Worm (Caenorhabditis elegans) whole organism, L4 larva: Measurements from ENCODE around the gene ZK470.14.

Experiments
- D1046.2 ChIP-seq: fragments of 200-800 bp; sonication (Bioruptor generic); IDR thresholded peaks from 2 replicates; pipeline ENCODE4 v1.3.6; 2022; ENCODE audit warnings: missing genetic modification characterization, missing compliant biosample characterization
- F10B5.3 ChIP-seq: sonication (generic microtip); optimal IDR thresholded peaks from 2 replicates; lab custom pipeline; 2016; ENCODE audit warnings: mild to moderate bottlenecking, missing genetic modification characterization, missing compliant biosample characterization
- F44E2.7 ChIP-seq: fragments of 200-800 bp; sonication (Bioruptor generic); IDR thresholded peaks from 2 replicates; pipeline ENCODE4 v2.1.2; 2022; ENCODE audit warnings: missing genetic modification characterization, missing compliant biosample characterization
- T20F7.1 ChIP-seq: fragments of 200-800 bp; sonication (Bioruptor generic); optimal IDR thresholded peaks from 2 replicates; lab custom pipeline; 2018; ENCODE audit warnings: mild to moderate bottlenecking, missing genetic modification characterization, missing compliant biosample characterization
- Y5F2A.4 ChIP-seq: fragments of 200-800 bp; sonication (Bioruptor generic); optimal IDR thresholded peaks from 2 replicates; lab custom pipeline; 2018; ENCODE audit warnings: mild to moderate bottlenecking, missing genetic modification characterization, missing compliant biosample characterization
- aly-2 ChIP-seq: sonication (generic microtip); optimal IDR thresholded peaks from 2 replicates; lab custom pipeline; 2018; ENCODE audit warnings: missing biosample characterization, missing genetic modification characterization
- ceh-20 ChIP-seq: fragments of 200-800 bp; sonication (Bioruptor generic); IDR thresholded peaks from 2 replicates; pipeline ENCODE4 v1.3.6; 2022; ENCODE audit warnings: missing genetic modification reagents, missing genetic modification characterization, missing compliant biosample characterization
- ceh-32 ChIP-seq: sonication (generic microtip); optimal IDR thresholded peaks from 2 replicates; lab custom pipeline; 2016; ENCODE audit warnings: mild to moderate bottlenecking, missing genetic modification characterization, missing compliant biosample characterization; ENCODE audit not compliant: poor library complexity
- ceh-62 ChIP-seq: sonication (generic microtip); optimal IDR thresholded peaks from 2 replicates; lab custom pipeline; 2017; ENCODE audit warnings: missing biosample characterization, missing genetic modification characterization
- ceh-82 ChIP-seq: sonication (generic microtip); optimal IDR thresholded peaks from 2 replicates; lab custom pipeline; 2017; ENCODE audit warnings: missing biosample characterization, missing genetic modification characterization
- ces-1 ChIP-seq: fragments of 150-350 bp; sonication (generic microtip); optimal IDR thresholded peaks from 4 replicates; lab custom pipeline; 2014; ENCODE audit warnings: missing biosample characterization, missing genetic modification reagents, missing genetic modification characterization
- daf-16 ChIP-seq, 3 experiments: sonication (generic microtip); optimal IDR thresholded peaks; 2 replicates each; lab custom pipeline; 2016 to 2017; ENCODE audit warnings: missing genetic modification characterization in 3 of 3, missing genetic modification reagents in 3 of 3, mild to moderate bottlenecking in 2 of 3, missing compliant biosample characterization in 2 of 3, missing biosample characterization in 1 of 3, moderate library complexity in 1 of 3
- daf-19 ChIP-seq: fragments of 200-800 bp; sonication (Bioruptor generic); conservative IDR thresholded peaks from 2 replicates; pipeline ENCODE4 v1.3.6; 2022; ENCODE audit warnings: missing genetic modification characterization, missing compliant biosample characterization
- dmd-6 ChIP-seq: fragments of 200-800 bp; sonication (Bioruptor generic); IDR thresholded peaks from 2 replicates; pipeline ENCODE4 v1.3.6; 2022; ENCODE audit warnings: missing genetic modification reagents, missing genetic modification characterization, missing compliant biosample characterization
- dmd-8 ChIP-seq: fragments of 200-800 bp; sonication (Bioruptor generic); IDR thresholded peaks from 2 replicates; pipeline ENCODE4 v1.3.6; 2022; ENCODE audit warnings: missing genetic modification characterization, missing compliant biosample characterization
- dmd-9 ChIP-seq: fragments of 200-800 bp; sonication (Bioruptor generic); IDR thresholded peaks from 2 replicates; pipeline ENCODE4 v1.3.6; 2022; ENCODE audit warnings: missing genetic modification reagents, missing genetic modification characterization, missing compliant biosample characterization
- dpl-1 ChIP-seq: fragments of 150-350 bp; optimal IDR thresholded peaks from 2 replicates; lab custom pipeline; 2014; ENCODE audit warnings: missing biosample characterization, missing genetic modification reagents, missing genetic modification characterization
- fos-1 ChIP-seq: fragments of 150-350 bp; optimal IDR thresholded peaks from 2 replicates; lab custom pipeline; 2014; ENCODE audit warnings: missing biosample characterization, missing genetic modification characterization
- hif-1 ChIP-seq, 2 experiments: sonication (generic microtip); optimal IDR thresholded peaks; 2 replicates each; lab custom pipeline; 2016 to 2017; ENCODE audit warnings: missing compliant biosample characterization in 2 of 2, missing genetic modification characterization in 2 of 2, missing genetic modification reagents in 2 of 2, missing genotype in 2 of 2, mild to moderate bottlenecking in 1 of 2
- hlh-11 ChIP-seq: fragments of 200-800 bp; sonication (Bioruptor generic); optimal IDR thresholded peaks from 2 replicates; lab custom pipeline; 2018; ENCODE audit warnings: mild to moderate bottlenecking, missing genetic modification characterization, missing compliant biosample characterization
- hmg-1.1 ChIP-seq: fragments of 200-800 bp; sonication (Bioruptor generic); IDR thresholded peaks from 2 replicates; pipeline ENCODE4 v1.3.6; 2022; ENCODE audit warnings: missing genetic modification reagents, missing genetic modification characterization, missing compliant biosample characterization
- lim-7 ChIP-seq: fragments of 200-800 bp; sonication (Bioruptor generic); IDR thresholded peaks from 2 replicates; pipeline ENCODE4 v1.3.6; 2022; ENCODE audit warnings: missing genetic modification characterization, missing compliant biosample characterization
- lin-1 ChIP-seq: fragments of 200-800 bp; sonication (Bioruptor generic); IDR thresholded peaks from 2 replicates; pipeline ENCODE4 v1.3.6; 2022; ENCODE audit warnings: missing genetic modification reagents, missing genetic modification characterization, missing compliant biosample characterization
- lin-13 ChIP-seq: fragments of 150-350 bp; optimal IDR thresholded peaks from 2 replicates; lab custom pipeline; 2014; ENCODE audit warnings: missing biosample characterization, missing genetic modification reagents, missing genetic modification characterization
- lin-29 ChIP-seq: fragments of 200-800 bp; sonication (Bioruptor generic); IDR thresholded peaks from 2 replicates; pipeline ENCODE4 v1.3.6; 2022; ENCODE audit warnings: missing genetic modification reagents, missing genetic modification characterization, missing compliant biosample characterization
- madf-5 ChIP-seq, 2 experiments: fragments of 200-800 bp; sonication (Bioruptor generic); IDR thresholded peaks; 2 replicates each; pipeline ENCODE4 v1.3.6; 2022; ENCODE audit warnings: missing compliant biosample characterization in 2 of 2, missing genetic modification characterization in 2 of 2
- madf-9 ChIP-seq: fragments of 200-800 bp; sonication (Bioruptor generic); conservative IDR thresholded peaks from 2 replicates; pipeline ENCODE4 v1.3.6; 2022; ENCODE audit warnings: missing genetic modification reagents, missing genetic modification characterization, missing compliant biosample characterization
- mep-1 ChIP-seq: fragments of 150-350 bp; sonication (generic microtip); optimal IDR thresholded peaks from 3 replicates; lab custom pipeline; 2014; ENCODE audit warnings: missing biosample characterization, missing genetic modification characterization
- mxl-3 ChIP-seq: fragments of 200-800 bp; sonication (Bioruptor generic); optimal IDR thresholded peaks from 2 replicates; lab custom pipeline; 2018; ENCODE audit warnings: mild to moderate bottlenecking, missing genetic modification characterization, missing compliant biosample characterization
- nhr-10 ChIP-seq: fragments of 150-350 bp; optimal IDR thresholded peaks from 2 replicates; lab custom pipeline; 2014; ENCODE audit warnings: missing biosample characterization, missing genetic modification characterization
- nhr-111 ChIP-seq: fragments of 200-800 bp; sonication (Bioruptor generic); optimal IDR thresholded peaks from 2 replicates; lab custom pipeline; 2018; ENCODE audit warnings: mild to moderate bottlenecking, missing genetic modification characterization, missing compliant biosample characterization
- nhr-28 ChIP-seq: fragments of 150-350 bp; optimal IDR thresholded peaks from 2 replicates; lab custom pipeline; 2014; ENCODE audit warnings: missing biosample characterization, missing genetic modification characterization
- nhr-41 ChIP-seq: fragments of 200-800 bp; sonication (Bioruptor generic); IDR thresholded peaks from 2 replicates; pipeline ENCODE4 v1.3.6; 2022; ENCODE audit warnings: missing genetic modification reagents, missing genetic modification characterization, missing compliant biosample characterization
- nhr-6 ChIP-seq: fragments of 150-350 bp; optimal IDR thresholded peaks from 2 replicates; lab custom pipeline; 2014; ENCODE audit warnings: missing biosample characterization, missing genetic modification characterization
- pha-4 ChIP-seq, 2 experiments: fragments of 150-350 bp in 1 of 2; fragments of 200-800 bp in 1 of 2; sonication (Bioruptor generic) in 1 of 2; IDR thresholded peaks in 1 of 2; optimal IDR thresholded peaks in 1 of 2; 2 replicates each; pipeline versions ENCODE4 v1.3.6 to Lab custom; 2014 to 2022; ENCODE audit warnings: missing genetic modification characterization in 2 of 2, missing genetic modification reagents in 2 of 2, missing biosample characterization in 1 of 2, missing compliant biosample characterization in 1 of 2
- pqm-1 ChIP-seq: sonication (generic microtip); optimal IDR thresholded peaks from 2 replicates; lab custom pipeline; 2017; ENCODE audit warnings: missing biosample characterization, missing genetic modification characterization
- saeg-2 ChIP-seq: fragments of 200-800 bp; sonication (Bioruptor generic); IDR thresholded peaks from 2 replicates; pipeline ENCODE4 v1.3.6; 2022; ENCODE audit warnings: missing genetic modification reagents, missing genetic modification characterization, missing compliant biosample characterization
- sdz-12 ChIP-seq: fragments of 200-800 bp; sonication (Bioruptor generic); optimal IDR thresholded peaks from 2 replicates; lab custom pipeline; 2018; ENCODE audit warnings: mild to moderate bottlenecking, missing genetic modification characterization, missing compliant biosample characterization
- set-16 ChIP-seq: fragments of 200-800 bp; sonication (Bioruptor generic); IDR thresholded peaks from 2 replicates; pipeline ENCODE4 v1.3.6; 2022; ENCODE audit warnings: missing genetic modification reagents, missing genetic modification characterization, missing compliant biosample characterization
- skn-1 ChIP-seq: fragments of 150-350 bp; optimal IDR thresholded peaks from 2 replicates; lab custom pipeline; 2014; ENCODE audit warnings: missing biosample characterization, missing genetic modification characterization
- snpc-4 ChIP-seq: fragments of 150-350 bp; optimal IDR thresholded peaks from 2 replicates; lab custom pipeline; 2014; ENCODE audit warnings: missing biosample characterization, missing genetic modification characterization
- spr-1 ChIP-seq: sonication (generic microtip); optimal IDR thresholded peaks from 2 replicates; lab custom pipeline; 2016; ENCODE audit warnings: mild to moderate bottlenecking, missing genetic modification characterization, missing compliant biosample characterization
- spr-3 ChIP-seq: fragments of 200-800 bp; sonication (Bioruptor generic); optimal IDR thresholded peaks from 2 replicates; lab custom pipeline; 2018; ENCODE audit warnings: mild to moderate bottlenecking, missing genetic modification characterization, missing compliant biosample characterization
- tra-1 ChIP-seq: fragments of 200-800 bp; sonication (Bioruptor generic); IDR thresholded peaks from 2 replicates; pipeline ENCODE4 v1.3.6; 2022; ENCODE audit warnings: missing genetic modification reagents, missing genetic modification characterization, missing compliant biosample characterization
- unc-130 ChIP-seq: sonication (generic microtip); optimal IDR thresholded peaks from 2 replicates; lab custom pipeline; 2016; ENCODE audit warnings: missing genetic modification reagents, missing genetic modification characterization, missing compliant biosample characterization
- unc-39 ChIP-seq: sonication (generic microtip); optimal IDR thresholded peaks from 2 replicates; lab custom pipeline; 2017; ENCODE audit warnings: missing biosample characterization, missing genetic modification characterization
- vab-7 ChIP-seq: fragments of 200-800 bp; sonication (Bioruptor generic); IDR thresholded peaks from 2 replicates; pipeline ENCODE4 v1.3.6; 2022; ENCODE audit warnings: missing genetic modification reagents, missing genetic modification characterization, missing compliant biosample characterization
- zag-1 ChIP-seq: fragments of 150-350 bp; optimal IDR thresholded peaks from 2 replicates; lab custom pipeline; 2014; ENCODE audit warnings: missing biosample characterization, missing genetic modification characterization
- zip-11 ChIP-seq: fragments of 200-800 bp; sonication (Bioruptor generic); IDR thresholded peaks from 2 replicates; pipeline ENCODE4 v1.3.6; 2022; ENCODE audit warnings: missing genetic modification characterization, missing compliant biosample characterization
- zip-2 ChIP-seq: fragments of 150-350 bp; optimal IDR thresholded peaks from 2 replicates; lab custom pipeline; 2014; ENCODE audit warnings: missing biosample characterization, missing genetic modification characterization
- ztf-7 ChIP-seq: fragments of 150-350 bp; optimal IDR thresholded peaks from 2 replicates; lab custom pipeline; 2014; ENCODE audit warnings: missing biosample characterization, missing genetic modification characterization

ZK470.14 gene

DNA sequence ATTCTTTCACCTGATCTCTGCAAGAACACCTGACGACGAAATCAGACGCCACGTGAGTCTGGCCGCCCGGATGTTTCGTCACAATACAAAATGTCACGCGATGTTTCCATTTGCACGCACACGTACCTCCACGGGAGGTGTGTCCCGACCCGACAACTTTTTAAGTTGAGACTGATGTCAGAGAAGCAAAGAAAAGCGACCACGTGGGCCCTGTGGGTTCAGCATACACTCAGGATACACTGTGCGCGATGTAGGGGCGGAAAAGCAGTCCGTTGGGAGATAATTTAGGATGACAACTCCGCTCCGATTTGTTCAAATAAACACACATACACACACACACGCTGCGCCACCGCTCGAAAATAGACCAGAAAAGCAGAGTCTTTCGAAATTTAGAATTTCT lies 25.0 kb upstream of the ZK470.14 start (continued):
- no peak for TF ChIP-seq aly-2 (tag; lab: Kevin White, UChicago)
- peak; percentile 56; the same call in 1 of the 2 replicates for TF ChIP-seq madf-9
- no peak for TF ChIP-seq snpc-4 (tag; lab: Kevin White, UChicago)
- TF ChIP-seq F10B5.3 (tag; lab: Kevin White, UChicago), result no peak
- TF ChIP-seq ztf-7 (tag; lab: Kevin White, UChicago), result no peak
- no peak for TF ChIP-seq nhr-41 (GFP tag; lab: Robert Waterston, UW)
- peak; percentile 86 for TF ChIP-seq nhr-28 (tag; lab: Kevin White, UChicago)
- TF ChIP-seq ceh-82 (tag; lab: Kevin White, UChicago), result no peak
- TF ChIP-seq mep-1, result peak; percentile 63
- TF ChIP-seq nhr-111 (GFP tag; lab: Kevin White, UChicago), result no peak
- TF ChIP-seq daf-19, result no peak
- TF ChIP-seq nhr-6, result no peak
- peak; percentile 98 for TF ChIP-seq hlh-11 (tag; lab: Kevin White, UChicago)
- TF ChIP-seq daf-16 (GFP tag; optimal IDR thresholded peaks at IDR 0.05; lab: Kevin White, UChicago), result peak in 1 of 2 experiments; percentile 22
- peak; percentile 41 for TF ChIP-seq daf-16 (tag; optimal IDR thresholded peaks at IDR 0.05; lab: Kevin White, UChicago)
- TF ChIP-seq dpl-1 (GFP tag; lab: Kevin White, UChicago), result peak; percentile 14
- no peak for TF ChIP-seq sdz-12
- TF ChIP-seq set-16 (GFP tag; lab: Robert Waterston, UW), result peak; percentile 67
- 0 out of 2 replicates have a peak, but pooled peaks have one; percentile 4 for TF ChIP-seq dmd-8 (GFP tag; lab: Robert Waterston, UW)
- no peak for TF ChIP-seq zip-11 (GFP tag; lab: Robert Waterston, UW)
- no peak for TF ChIP-seq zag-1
- no peak for TF ChIP-seq nhr-10 (tag; lab: Kevin White, UChicago)
- TF ChIP-seq lin-1 (GFP tag; lab: Robert Waterston, UW), result peak; percentile 92
- peak; percentile 26 for TF ChIP-seq spr-1 (tag; lab: Kevin White, UChicago)
- no peak for TF ChIP-seq zip-2
- TF ChIP-seq lin-29 (GFP tag; lab: Robert Waterston, UW), result no peak
- no peak for TF ChIP-seq spr-3 (GFP tag; lab: Kevin White, UChicago)
- TF ChIP-seq pqm-1, result no peak
- peak; percentile 80 for TF ChIP-seq saeg-2
- TF ChIP-seq ceh-62 (tag; lab: Kevin White, UChicago), result no peak
- peak; percentile 93 for TF ChIP-seq ceh-20
- no peak for TF ChIP-seq fos-1 (tag; lab: Kevin White, UChicago)
- TF ChIP-seq hif-1 (tag; optimal IDR thresholded peaks at IDR 0.05; lab: Kevin White, UChicago), result peak; percentile 98 to 100
- TF ChIP-seq dmd-6 (GFP tag; lab: Robert Waterston, UW), result peak; percentile 96
- no peak for TF ChIP-seq unc-130 (GFP tag; lab: Kevin White, UChicago)
- no peak for TF ChIP-seq F44E2.7 (GFP tag; lab: Robert Waterston, UW)
- TF ChIP-seq ceh-32, result peak; percentile 48
- TF ChIP-seq T20F7.1 (GFP tag; lab: Kevin White, UChicago), result peak; percentile 60
- no peak for TF ChIP-seq ces-1 (GFP tag; lab: Kevin White, UChicago)
- no peak for TF ChIP-seq vab-7 (GFP tag; lab: Robert Waterston, UW)
- TF ChIP-seq lim-7 (GFP tag; lab: Robert Waterston, UW), result 0 out of 2 replicates have a peak, but pooled peaks have one; percentile 10
- no peak for TF ChIP-seq unc-39 (tag; lab: Kevin White, UChicago)
- 0 out of 2 replicates have a peak, but pooled peaks have one; percentile 5 for TF ChIP-seq dmd-9 (GFP tag; lab: Robert Waterston, UW)
- peak; percentile 94 for TF ChIP-seq tra-1
- peak; percentile 50; the same call in 1 of the 2 replicates for TF ChIP-seq pha-4 (GFP tag; IDR thresholded peaks at IDR 0.05; lab: Robert Waterston, UW)
- TF ChIP-seq pha-4 (tag; optimal IDR thresholded peaks at IDR 0.05; lab: Kevin White, UChicago), result no peak
- peak; percentile 18 for TF ChIP-seq hmg-1.1 (GFP tag; lab: Robert Waterston, UW)
- TF ChIP-seq D1046.2 (GFP tag; lab: Robert Waterston, UW), result no peak
- peak; percentile 34 for TF ChIP-seq skn-1 (tag; lab: Kevin White, UChicago)
- TF ChIP-seq lin-13, result peak; percentile 88
- TF ChIP-seq madf-5 (GFP tag; IDR thresholded peaks at IDR 0.05; lab: Robert Waterston, UW), result peak in 1 of 2 experiments; percentile 82; a peak in 1 of 4 replicates
- TF ChIP-seq Y5F2A.4 (GFP tag; lab: Kevin White, UChicago), result no peak
- TF ChIP-seq mxl-3, result peak; percentile 93
